Worm (Caenorhabditis elegans): ENCODE results near the gene ZK632.14.

- no peak for TF ChIP-seq him-1 (tag; optimal IDR thresholded peaks at IDR 0.05)
- peak; percentile 69 for TF ChIP-seq W03F9.2 (tag; optimal IDR thresholded peaks at IDR 0.05)
These were observed 34.8 kb downstream of the ZK632.14 start, which contains the start of gene mrpl-36 for ce11 chrIII:9848083-9848482.
